Worm (Caenorhabditis elegans): ENCODE data around the gene dep-1.

The dep-1 gene

ce11 chrII:9021625-9022024, 2.0 kb upstream of the dep-1 start:
- TF ChIP-seq nfya-1 (tag; optimal IDR thresholded peaks at IDR 0.05; ENCODE audit: insufficient read depth), result no peak
- no peak for TF ChIP-seq nhr-237 (tag; optimal IDR thresholded peaks at IDR 0.05)
- TF ChIP-seq ceh-9 (tag; optimal IDR thresholded peaks at IDR 0.05), result no peak
- no peak for TF ChIP-seq fkh-10 (GFP tag; optimal IDR thresholded peaks at IDR 0.05)
- TF ChIP-seq mml-1 (tag; optimal IDR thresholded peaks at IDR 0.05), result no peak
- TF ChIP-seq hmg-11 (tag; optimal IDR thresholded peaks at IDR 0.05), result no peak
- no peak for TF ChIP-seq nhr-25 (tag; optimal IDR thresholded peaks at IDR 0.05)
- no peak for TF ChIP-seq ztf-11 (tag; optimal IDR thresholded peaks at IDR 0.05)
- no peak for TF ChIP-seq nhr-11 (tag; optimal IDR thresholded peaks at IDR 0.05)
- TF ChIP-seq fos-1 (tag; optimal IDR thresholded peaks at IDR 0.05), result no peak
- no peak for TF ChIP-seq elt-2 (tag; optimal IDR thresholded peaks at IDR 0.05)
- no peak for TF ChIP-seq egl-5 (tag; optimal IDR thresholded peaks at IDR 0.05)

- TF ChIP-seq nhr-11 (tag; optimal IDR thresholded peaks at IDR 0.05) (no peak), lin-39 (tag; optimal IDR thresholded peaks at IDR 0.05) (no peak), ztf-4 (tag; optimal IDR thresholded peaks at IDR 0.05) (no peak), nhr-76 (tag; optimal IDR thresholded peaks at IDR 0.05) (no peak), unc-62 (GFP tag; optimal IDR thresholded peaks at IDR 0.05) (no peak), egl-27 (tag; optimal IDR thresholded peaks at IDR 0.05) (no peak), skn-1 (tag; optimal IDR thresholded peaks at IDR 0.05) (no peak), lin-15B (tag; optimal IDR thresholded peaks at IDR 0.05) (no peak), ZK546.5 (tag; optimal IDR thresholded peaks at IDR 0.05) (no peak), elt-2 (tag; optimal IDR thresholded peaks at IDR 0.05) (no peak)
Measured at ce11 chrII:9017628-9018027, 2.0 kb downstream of the dep-1 start.

- TF ChIP-seq ceh-82 (tag; optimal IDR thresholded peaks at IDR 0.05) (no peak), nhr-25 (tag; optimal IDR thresholded peaks at IDR 0.05) (no peak), nhr-67 (tag; optimal IDR thresholded peaks at IDR 0.05) (no peak), nhr-11 (tag; optimal IDR thresholded peaks at IDR 0.05) (peak; percentile 43), fkh-2 (tag; optimal IDR thresholded peaks at IDR 0.05) (no peak)
Measured at ce11 chrII:9014877-9015505, 4.6 kb downstream of the dep-1 start.

ce11 chrII:9014188-9014587, 5.4 kb downstream of the dep-1 start:
- TF ChIP-seq nhr-76 (tag; optimal IDR thresholded peaks at IDR 0.05) (no peak), R02D3.7 (tag; optimal IDR thresholded peaks at IDR 0.05) (no peak), skn-1 (tag; optimal IDR thresholded peaks at IDR 0.05) (peak; percentile 39), pqm-1 (tag; optimal IDR thresholded peaks at IDR 0.05) (peak; percentile 13), fkh-2 (tag; optimal IDR thresholded peaks at IDR 0.05) (no peak), ztf-4 (tag; optimal IDR thresholded peaks at IDR 0.05) (no peak), nhr-43 (tag; optimal IDR thresholded peaks at IDR 0.05; ENCODE audit: poor library complexity, severe bottlenecking) (no peak), hmg-11 (tag; optimal IDR thresholded peaks at IDR 0.05) (no peak), elt-2 (tag; optimal IDR thresholded peaks at IDR 0.05) (peak; percentile 34)

ce11 chrII:9013341-9013740, 6.3 kb downstream of the dep-1 start:
- TF ChIP-seq lin-15B (tag; optimal IDR thresholded peaks at IDR 0.05) (no peak), nfya-1 (tag; optimal IDR thresholded peaks at IDR 0.05; ENCODE audit: insufficient read depth) (peak; percentile 52), pha-4 (tag; optimal IDR thresholded peaks at IDR 0.05) (peak; percentile 73), nhr-76 (tag; optimal IDR thresholded peaks at IDR 0.05) (no peak)

ce11 chrII:9010708-9011107, 8.9 kb downstream of the dep-1 start:
- TF ChIP-seq pqm-1 (tag; optimal IDR thresholded peaks at IDR 0.05), result no peak
- peak; percentile 5 for TF ChIP-seq nfya-1 (tag; optimal IDR thresholded peaks at IDR 0.05; ENCODE audit: insufficient read depth)
- peak; percentile 41 for TF ChIP-seq fkh-10 (GFP tag; optimal IDR thresholded peaks at IDR 0.05)

- peak; percentile 36 for TF ChIP-seq elt-2 (tag; optimal IDR thresholded peaks at IDR 0.05)
- no peak for TF ChIP-seq ztf-4 (tag; optimal IDR thresholded peaks at IDR 0.05)
Measured at ce11 chrII:9009976-9010702, 9.5 kb downstream of the dep-1 start.

All from whole organism, L3 larva.